Fruit fly (Drosophila melanogaster) whole organism, embryonic: Measurements from ENCODE around the gene CstF50.

Experiments
- CG10462 ChIP-seq: fragments of 200-800 bp; sonication (Bioruptor generic); optimal IDR thresholded peaks from 2 replicates; lab custom pipeline; 2016; ENCODE audit warnings: missing biosample characterization, missing genetic modification characterization
- CG12236 ChIP-seq: fragments of 200-800 bp; sonication (Bioruptor generic); optimal IDR thresholded peaks from 2 replicates; lab custom pipeline; 2016; ENCODE audit warnings: missing biosample characterization, missing genetic modification characterization
- CG15479 ChIP-seq: fragments of 200-800 bp; sonication (Bioruptor generic); optimal IDR thresholded peaks from 3 replicates; lab custom pipeline; 2019; ENCODE audit warnings: missing biosample characterization, mild to moderate bottlenecking, missing genetic modification characterization, moderate library complexity
- CG1647 ChIP-seq: fragments of 200-800 bp; sonication (Bioruptor generic); optimal IDR thresholded peaks from 3 replicates; lab custom pipeline; 2016; ENCODE audit warnings: missing biosample characterization, missing genetic modification characterization
- CG17802 ChIP-seq: fragments of 200-800 bp; sonication (Bioruptor generic); optimal IDR thresholded peaks from 2 replicates; lab custom pipeline; 2018; ENCODE audit warnings: missing biosample characterization, mild to moderate bottlenecking, missing genetic modification characterization, moderate library complexity
- CG17829 ChIP-seq: fragments of 200-800 bp; optimal IDR thresholded peaks from 2 replicates; lab custom pipeline; 2019; ENCODE audit warnings: missing biosample characterization, mild to moderate bottlenecking, missing genetic modification characterization, moderate library complexity
- CG18011 ChIP-seq: fragments of 200-800 bp; sonication (Bioruptor generic); optimal IDR thresholded peaks from 2 replicates; lab custom pipeline; 2017; ENCODE audit warnings: missing biosample characterization, missing genetic modification characterization, mild to moderate bottlenecking, moderate library complexity, missing genotype
- CG2199 ChIP-seq: fragments of 200-800 bp; sonication (Bioruptor generic); IDR thresholded peaks from 3 replicates; pipeline ENCODE4 v1.3.6; 2022; ENCODE audit warnings: missing biosample characterization, missing genetic modification characterization
- CG31441 ChIP-seq: fragments of 200-800 bp; sonication (Bioruptor generic); IDR thresholded peaks from 2 replicates; pipeline ENCODE4 v1.3.6; 2022; ENCODE audit warnings: missing biosample characterization, missing genetic modification characterization
- CG32767 ChIP-seq: fragments of 200-800 bp; sonication (Bioruptor generic); IDR thresholded peaks from 2 replicates; pipeline ENCODE4 v1.3.6; 2022; ENCODE audit warnings: missing biosample characterization, missing genetic modification characterization
- CG34376 ChIP-seq: fragments of 200-800 bp; sonication (Bioruptor generic); optimal IDR thresholded peaks from 2 replicates; lab custom pipeline; 2018; ENCODE audit warnings: missing biosample characterization, mild to moderate bottlenecking, missing genetic modification characterization
- CG3995 ChIP-seq: fragments of 200-800 bp; sonication (Bioruptor generic); optimal IDR thresholded peaks from 3 replicates; lab custom pipeline; 2016; ENCODE audit warnings: missing biosample characterization, missing genetic modification characterization
- CG42726 ChIP-seq: fragments of 200-800 bp; sonication (Bioruptor generic); IDR thresholded peaks from 2 replicates; pipeline ENCODE4 v1.3.6; 2022; ENCODE audit warnings: missing biosample characterization, missing genetic modification characterization; ENCODE audit not compliant: partially characterized antibody
- CG4282 ChIP-seq: fragments of 200-800 bp; sonication (Bioruptor generic); optimal IDR thresholded peaks from 2 replicates; lab custom pipeline; 2016; ENCODE audit warnings: missing biosample characterization, missing genetic modification characterization
- CG6791 ChIP-seq: fragments of 200-800 bp; sonication (Bioruptor generic); IDR thresholded peaks from 3 replicates; pipeline ENCODE4 v1.3.6; 2022; ENCODE audit warnings: missing biosample characterization, missing genetic modification characterization; ENCODE audit not compliant: partially characterized antibody
- CG8388 ChIP-seq: fragments of 200-800 bp; sonication (Bioruptor generic); optimal IDR thresholded peaks from 2 replicates; lab custom pipeline; 2019; ENCODE audit warnings: missing biosample characterization, mild to moderate bottlenecking, missing genetic modification characterization, moderate library complexity
- CG8924 ChIP-seq: fragments of 200-800 bp; optimal IDR thresholded peaks from 3 replicates; lab custom pipeline; 2019; ENCODE audit warnings: missing biosample characterization, mild to moderate bottlenecking, missing genetic modification characterization, moderate library complexity
- CG9437 ChIP-seq: fragments of 200-800 bp; sonication (Bioruptor generic); optimal IDR thresholded peaks from 2 replicates; lab custom pipeline; 2018; ENCODE audit warnings: missing biosample characterization, mild to moderate bottlenecking, missing genetic modification characterization
- CG9932 ChIP-seq: fragments of 200-800 bp; sonication (Bioruptor generic); IDR thresholded peaks from 2 replicates; pipeline ENCODE4 v1.3.6; 2022; ENCODE audit warnings: missing biosample characterization, missing genetic modification characterization
- Dad ChIP-seq: fragments of 200-800 bp; sonication (Bioruptor generic); optimal IDR thresholded peaks from 3 replicates; lab custom pipeline; 2016; ENCODE audit warnings: missing biosample characterization, missing genetic modification characterization
- Deaf1 ChIP-seq: fragments of 200-800 bp; optimal IDR thresholded peaks from 3 replicates; lab custom pipeline; 2019; ENCODE audit warnings: missing biosample characterization, mild to moderate bottlenecking, missing genetic modification characterization, moderate library complexity
- Dek ChIP-seq: fragments of 200-800 bp; sonication (Bioruptor generic); optimal IDR thresholded peaks from 3 replicates; lab custom pipeline; 2019; ENCODE audit warnings: missing biosample characterization, mild to moderate bottlenecking, missing genetic modification characterization, moderate library complexity
- Drgx ChIP-seq: fragments of 200-800 bp; sonication (Bioruptor generic); IDR thresholded peaks from 2 replicates; pipeline ENCODE4 v1.3.6; 2022; ENCODE audit warnings: missing biosample characterization, missing genetic modification characterization
- Elba2 ChIP-seq: fragments of 200-800 bp; sonication (Bioruptor generic); optimal IDR thresholded peaks from 3 replicates; lab custom pipeline; 2016; ENCODE audit warnings: missing biosample characterization, missing genetic modification characterization
- Fer1 ChIP-seq: fragments of 200-800 bp; sonication (Bioruptor generic); optimal IDR thresholded peaks from 2 replicates; lab custom pipeline; 2017; ENCODE audit warnings: missing biosample characterization, mild to moderate bottlenecking, missing genetic modification characterization
- HLH4C ChIP-seq: fragments of 200-800 bp; sonication (Bioruptor generic); IDR thresholded peaks from 3 replicates; pipeline ENCODE4 v1.3.6; 2022; ENCODE audit warnings: missing biosample characterization, missing genetic modification characterization; ENCODE audit not compliant: partially characterized antibody
- Meics ChIP-seq: fragments of 200-800 bp; sonication (Bioruptor generic); optimal IDR thresholded peaks from 2 replicates; lab custom pipeline; 2017; ENCODE audit warnings: missing biosample characterization, mild to moderate bottlenecking, missing genetic modification characterization
- Ssrp ChIP-seq: fragments of 200-800 bp; sonication (Bioruptor generic); optimal IDR thresholded peaks from 2 replicates; lab custom pipeline; 2018; ENCODE audit warnings: missing biosample characterization, mild to moderate bottlenecking, missing genetic modification characterization, moderate library complexity
- Trl ChIP-seq, 3 experiments: fragments of >200 bp in 2 of 3; fragments of 200-800 bp in 1 of 3; sonication (Bioruptor generic) in 1 of 3; optimal IDR thresholded peaks; 2 replicates in 1 of 3; 3 replicates in 2 of 3; lab custom pipeline; 2016 to 2017; ENCODE audit warnings: missing biosample characterization in 1 of 3, missing genetic modification characterization in 1 of 3
- YL-1 ChIP-seq: fragments of 200-800 bp; sonication (Bioruptor generic); optimal IDR thresholded peaks from 3 replicates; lab custom pipeline; 2017; ENCODE audit warnings: missing biosample characterization, mild to moderate bottlenecking, missing genetic modification characterization
- ab ChIP-seq: fragments of 200-800 bp; sonication (Bioruptor generic); optimal IDR thresholded peaks from 2 replicates; lab custom pipeline; 2016; ENCODE audit warnings: missing biosample characterization, missing genetic modification characterization
- amos ChIP-seq: fragments of 200-800 bp; sonication (Bioruptor generic); IDR thresholded peaks from 2 replicates; pipeline ENCODE4 v1.3.6; 2022; ENCODE audit warnings: missing biosample characterization, missing genetic modification characterization; ENCODE audit not compliant: partially characterized antibody
- bbx ChIP-seq: fragments of 200-800 bp; sonication (Bioruptor generic); IDR thresholded peaks from 2 replicates; pipeline ENCODE4 v1.3.6; 2022; ENCODE audit warnings: missing biosample characterization, missing genetic modification characterization; ENCODE audit not compliant: partially characterized antibody
- crc ChIP-seq: fragments of 200-800 bp; sonication (Bioruptor generic); optimal IDR thresholded peaks from 2 replicates; lab custom pipeline; 2016; ENCODE audit warnings: missing biosample characterization, missing genetic modification characterization
- dati ChIP-seq: fragments of 200-800 bp; sonication (Bioruptor generic); IDR thresholded peaks from 2 replicates; pipeline ENCODE4 v1.3.6; 2022; ENCODE audit warnings: missing biosample characterization, missing genetic modification characterization
- disco-r ChIP-seq: fragments of 200-800 bp; sonication (Bioruptor generic); optimal IDR thresholded peaks from 2 replicates; lab custom pipeline; 2016; ENCODE audit warnings: missing biosample characterization, missing genetic modification characterization
- gem ChIP-seq: fragments of 200-800 bp; sonication (Bioruptor generic); optimal IDR thresholded peaks from 2 replicates; lab custom pipeline; 2019; ENCODE audit warnings: missing biosample characterization, mild to moderate bottlenecking, missing genetic modification characterization, moderate library complexity
- grau ChIP-seq: fragments of 200-800 bp; optimal IDR thresholded peaks from 3 replicates; lab custom pipeline; 2019; ENCODE audit warnings: missing biosample characterization, mild to moderate bottlenecking, missing genetic modification characterization, moderate library complexity
- grn ChIP-seq: fragments of 200-800 bp; sonication (Bioruptor generic); optimal IDR thresholded peaks from 3 replicates; lab custom pipeline; 2017; ENCODE audit warnings: missing biosample characterization, missing genetic modification characterization
- insv ChIP-seq, 2 experiments: fragments of 200-800 bp; sonication (Bioruptor generic); optimal IDR thresholded peaks; 3 replicates each; lab custom pipeline; 2016 to 2018; ENCODE audit warnings: missing biosample characterization in 2 of 2, missing genetic modification characterization in 2 of 2
- klu ChIP-seq: fragments of 200-800 bp; sonication (Bioruptor generic); IDR thresholded peaks from 2 replicates; pipeline ENCODE4 v1.3.6; 2022; ENCODE audit warnings: missing biosample characterization, missing genetic modification characterization
- lilli ChIP-seq: fragments of 200-800 bp; sonication (Bioruptor generic); optimal IDR thresholded peaks from 3 replicates; lab custom pipeline; 2016; ENCODE audit warnings: missing biosample characterization, missing genetic modification characterization
- maf-S ChIP-seq: fragments of 200-800 bp; sonication (Bioruptor generic); optimal IDR thresholded peaks from 2 replicates; lab custom pipeline; 2016; ENCODE audit warnings: missing biosample characterization, missing genetic modification characterization
- nmo ChIP-seq: fragments of 200-800 bp; sonication (Bioruptor generic); optimal IDR thresholded peaks from 2 replicates; lab custom pipeline; 2018; ENCODE audit warnings: missing biosample characterization, mild to moderate bottlenecking, missing genetic modification characterization, moderate library complexity
- odd ChIP-seq: fragments of 200-800 bp; sonication (Bioruptor generic); optimal IDR thresholded peaks from 2 replicates; lab custom pipeline; 2017; ENCODE audit warnings: missing biosample characterization, mild to moderate bottlenecking, missing genetic modification characterization
- slp2 ChIP-seq: fragments of 200-800 bp; sonication (Bioruptor generic); optimal IDR thresholded peaks from 2 replicates; lab custom pipeline; 2016; ENCODE audit warnings: missing biosample characterization, missing genetic modification characterization
- trem ChIP-seq: fragments of 200-800 bp; optimal IDR thresholded peaks from 3 replicates; lab custom pipeline; 2019; ENCODE audit warnings: missing biosample characterization, mild to moderate bottlenecking, missing genetic modification characterization, moderate library complexity
- vvl ChIP-seq: fragments of 200-800 bp; sonication (Bioruptor generic); IDR thresholded peaks from 2 replicates; pipeline ENCODE4 v1.3.6; 2022; ENCODE audit warnings: missing biosample characterization, missing genetic modification characterization
- wor ChIP-seq: fragments of 200-800 bp; sonication (Bioruptor generic); IDR thresholded peaks from 2 replicates; pipeline ENCODE4 v1.3.6; 2022; ENCODE audit warnings: missing biosample characterization, missing genetic modification characterization
- yki ChIP-seq: fragments of >200 bp; optimal IDR thresholded peaks from 3 replicates; lab custom pipeline; 2018

The CstF50 gene

dm6 chr3R:31744044-31744652 lies 7.4 kb upstream of the CstF50 start, which contains the start of gene CG1896 (continued):
- peak; percentile 60 for TF ChIP-seq CG8924 (tag; lab: Kevin White, UChicago)
- no peak for TF ChIP-seq Dad (GFP tag; lab: Kevin White, UChicago)
- no peak for TF ChIP-seq wor (GFP tag; lab: Robert Waterston, UW)
- no peak for TF ChIP-seq CG42726 (GFP tag; lab: Robert Waterston, UW)
- peak; percentile 34 for TF ChIP-seq trem
- no peak for TF ChIP-seq CG4282 (GFP tag; lab: Kevin White, UChicago)
- TF ChIP-seq Meics (GFP tag; lab: Kevin White, UChicago), result peak; percentile 45
- TF ChIP-seq ab (GFP tag; lab: Kevin White, UChicago), result no peak
- no peak for TF ChIP-seq maf-S
- peak; percentile 5 for TF ChIP-seq CG9437 (GFP tag; lab: Kevin White, UChicago)
- TF ChIP-seq YL-1 (GFP tag; lab: Kevin White, UChicago), result no peak
- TF ChIP-seq klu, result no peak
- TF ChIP-seq gem (tag; lab: Kevin White, UChicago), result peak; percentile 63
- no peak for TF ChIP-seq odd (GFP tag; lab: Kevin White, UChicago)
- 0 out of 2 replicates have a peak, but pooled peaks have one; percentile 14 for TF ChIP-seq bbx (GFP tag; lab: Robert Waterston, UW)
- TF ChIP-seq Dek (tag; lab: Kevin White, UChicago), result peak; percentile 6
- TF ChIP-seq insv (GFP tag; optimal IDR thresholded peaks at IDR 0.05; lab: Kevin White, UChicago), result no peak
- TF ChIP-seq Deaf1 (tag; lab: Kevin White, UChicago), result peak; percentile 2
- no peak for TF ChIP-seq yki
- TF ChIP-seq dati, result no peak
- no peak for TF ChIP-seq CG10462 (GFP tag; lab: Kevin White, UChicago)
- no peak for TF ChIP-seq CG15479 (GFP tag; lab: Kevin White, UChicago)
- TF ChIP-seq CG18011 (GFP tag; lab: Kevin White, UChicago), result peak; percentile 26
- no peak for TF ChIP-seq CG2199
- TF ChIP-seq grau, result peak; percentile 29
- no peak for TF ChIP-seq grn (GFP tag; lab: Kevin White, UChicago)
- peak; percentile 63 for TF ChIP-seq Drgx (GFP tag; lab: Robert Waterston, UW)
- TF ChIP-seq disco-r (GFP tag; lab: Kevin White, UChicago), result no peak
- peak; percentile 70 for TF ChIP-seq vvl (GFP tag; lab: Robert Waterston, UW)
- TF ChIP-seq crc (GFP tag; lab: Kevin White, UChicago), result no peak
- no peak for TF ChIP-seq Trl (optimal IDR thresholded peaks at IDR 0.05; lab: Kevin White, UChicago)
- no peak for TF ChIP-seq Trl (GFP tag; optimal IDR thresholded peaks at IDR 0.05; lab: Kevin White, UChicago)
- TF ChIP-seq CG6791 (GFP tag; lab: Robert Waterston, UW), result no peak
- no peak for TF ChIP-seq slp2
- peak; percentile 12 for TF ChIP-seq CG17802 (tag; lab: Kevin White, UChicago)
- peak; percentile 50 for TF ChIP-seq Fer1 (GFP tag; lab: Kevin White, UChicago)
- no peak for TF ChIP-seq CG12236 (GFP tag; lab: Kevin White, UChicago)
- no peak for TF ChIP-seq CG1647 (GFP tag; lab: Kevin White, UChicago)
- TF ChIP-seq CG17829 (tag; lab: Kevin White, UChicago), result peak; percentile 50
- TF ChIP-seq CG8388, result peak; percentile 17
- no peak for TF ChIP-seq CG3995 (GFP tag; lab: Kevin White, UChicago)
- peak; percentile 23 for TF ChIP-seq Ssrp (tag; lab: Kevin White, UChicago)
- TF ChIP-seq CG9932 (GFP tag; lab: Robert Waterston, UW), result peak; percentile 48; the same call in 1 of the 2 replicates
- TF ChIP-seq amos (GFP tag; lab: Robert Waterston, UW), result no peak
- TF ChIP-seq CG34376 (GFP tag; lab: Kevin White, UChicago), result peak; percentile 31
- TF ChIP-seq Elba2 (GFP tag; lab: Kevin White, UChicago), result no peak
- no peak for TF ChIP-seq HLH4C (GFP tag; lab: Robert Waterston, UW)
- peak; percentile 38 for TF ChIP-seq nmo (GFP tag; lab: Kevin White, UChicago)
- no peak; the same call in 1 of the 2 replicates for TF ChIP-seq CG31441
- TF ChIP-seq CG32767 (GFP tag; lab: Robert Waterston, UW), result peak; percentile 49; the same call in 1 of the 2 replicates
- peak; percentile 40 for TF ChIP-seq lilli (GFP tag; lab: Kevin White, UChicago)
